Fruit fly (Drosophila melanogaster) whole organism, embryonic: Measurements from ENCODE around the gene Dhpr.

Experiments used
- Atf3 ChIP-seq: fragments of 200-800 bp; sonication (Bioruptor generic); optimal IDR thresholded peaks from 3 replicates; lab custom pipeline; 2016; ENCODE audit warnings: missing biosample characterization, missing genetic modification characterization
- Blimp-1 ChIP-seq: fragments of 200-800 bp; sonication (Bioruptor generic); optimal IDR thresholded peaks from 3 replicates; lab custom pipeline; 2018; ENCODE audit warnings: missing biosample characterization, missing genetic modification characterization, mild to moderate bottlenecking, moderate library complexity, missing genetic modification reagents
- C15 ChIP-seq: fragments of 200-800 bp; sonication (Bioruptor generic); IDR thresholded peaks from 3 replicates; pipeline ENCODE4 v1.3.6; 2022; ENCODE audit warnings: missing biosample characterization, missing genetic modification characterization
- CG1024 ChIP-seq: fragments of 200-800 bp; sonication (Bioruptor generic); IDR thresholded peaks from 2 replicates; pipeline ENCODE4 v1.3.6; 2022; ENCODE audit warnings: missing biosample characterization, missing genetic modification characterization
- CG11456 ChIP-seq: fragments of 200-800 bp; sonication (Bioruptor generic); IDR thresholded peaks from 3 replicates; pipeline ENCODE4 v1.3.6; 2022; ENCODE audit warnings: missing biosample characterization, missing genetic modification characterization
- CG12769 ChIP-seq: fragments of 200-800 bp; sonication (Bioruptor generic); optimal IDR thresholded peaks from 2 replicates; lab custom pipeline; 2019; ENCODE audit warnings: missing biosample characterization, mild to moderate bottlenecking, missing genetic modification characterization, moderate library complexity
- CG14965 ChIP-seq: fragments of 200-800 bp; sonication (Bioruptor generic); optimal IDR thresholded peaks from 2 replicates; lab custom pipeline; 2016; ENCODE audit warnings: missing biosample characterization, missing genetic modification characterization, borderline replicate concordance
- CG1832 ChIP-seq: fragments of 200-800 bp; sonication (Bioruptor generic); optimal IDR thresholded peaks from 2 replicates; lab custom pipeline; 2017; ENCODE audit warnings: missing biosample characterization, mild to moderate bottlenecking, missing genetic modification characterization, inconsistent platforms
- CG18599 ChIP-seq: fragments of 200-800 bp; sonication (Bioruptor generic); optimal IDR thresholded peaks from 3 replicates; lab custom pipeline; 2017; ENCODE audit warnings: missing biosample characterization, missing genetic modification characterization, mild to moderate bottlenecking, moderate library complexity, missing genetic modification reagents
- CG3065 ChIP-seq: fragments of 200-800 bp; sonication (Bioruptor generic); optimal IDR thresholded peaks from 2 replicates; lab custom pipeline; 2016; ENCODE audit warnings: missing biosample characterization, missing genetic modification characterization
- CG34422 ChIP-seq: fragments of 200-800 bp; sonication (Bioruptor generic); IDR thresholded peaks from 3 replicates; pipeline ENCODE4 v1.3.6; 2022; ENCODE audit warnings: missing biosample characterization, missing genetic modification characterization
- CG3995 ChIP-seq: fragments of 200-800 bp; sonication (Bioruptor generic); optimal IDR thresholded peaks from 3 replicates; lab custom pipeline; 2016; ENCODE audit warnings: missing biosample characterization, missing genetic modification characterization
- CG4820 ChIP-seq: fragments of 200-800 bp; sonication (Bioruptor generic); optimal IDR thresholded peaks from 3 replicates; lab custom pipeline; 2016; ENCODE audit warnings: missing biosample characterization, missing genetic modification characterization
- CG8944 ChIP-seq: fragments of 200-800 bp; sonication (Bioruptor generic); optimal IDR thresholded peaks from 3 replicates; lab custom pipeline; 2016; ENCODE audit warnings: missing biosample characterization, missing genetic modification characterization
- CG9437 ChIP-seq: fragments of 200-800 bp; sonication (Bioruptor generic); optimal IDR thresholded peaks from 2 replicates; lab custom pipeline; 2018; ENCODE audit warnings: missing biosample characterization, mild to moderate bottlenecking, missing genetic modification characterization
- CG9797 ChIP-seq: fragments of 200-800 bp; sonication (Bioruptor generic); optimal IDR thresholded peaks from 3 replicates; lab custom pipeline; 2018; ENCODE audit warnings: missing biosample characterization, mild to moderate bottlenecking, missing genetic modification characterization
- CTCF ChIP-seq: fragments of 200-800 bp; sonication (Bioruptor generic); optimal IDR thresholded peaks from 2 replicates; lab custom pipeline; 2017; ENCODE audit warnings: missing biosample characterization, mild to moderate bottlenecking, missing genetic modification characterization, moderate library complexity
- CrebB ChIP-seq: fragments of 200-800 bp; sonication (Bioruptor generic); optimal IDR thresholded peaks from 3 replicates; lab custom pipeline; 2018; ENCODE audit warnings: missing biosample characterization, mild to moderate bottlenecking, missing genetic modification characterization
- Doc3 ChIP-seq: fragments of 200-800 bp; sonication (Bioruptor generic); IDR thresholded peaks from 3 replicates; pipeline ENCODE4 v1.3.6; 2022; ENCODE audit warnings: missing biosample characterization, missing genetic modification characterization; ENCODE audit not compliant: partially characterized antibody
- Drgx ChIP-seq: fragments of 200-800 bp; sonication (Bioruptor generic); IDR thresholded peaks from 2 replicates; pipeline ENCODE4 v1.3.6; 2022; ENCODE audit warnings: missing biosample characterization, missing genetic modification characterization
- E2f2 ChIP-seq: fragments of 200-800 bp; sonication (Bioruptor generic); IDR thresholded peaks from 2 replicates; pipeline ENCODE4 v1.3.6; 2022; ENCODE audit warnings: missing biosample characterization, missing genetic modification characterization
- MESR4 ChIP-seq: fragments of 200-800 bp; sonication (Bioruptor generic); optimal IDR thresholded peaks from 2 replicates; lab custom pipeline; 2018; ENCODE audit warnings: missing biosample characterization, mild to moderate bottlenecking, missing genetic modification characterization, moderate library complexity
- Mes4 ChIP-seq: fragments of 200-800 bp; sonication (Bioruptor generic); optimal IDR thresholded peaks from 2 replicates; lab custom pipeline; 2016; ENCODE audit warnings: missing biosample characterization, missing genetic modification characterization
- Oli ChIP-seq: fragments of 200-800 bp; sonication (Bioruptor generic); optimal IDR thresholded peaks from 2 replicates; lab custom pipeline; 2018; ENCODE audit warnings: missing biosample characterization, mild to moderate bottlenecking, missing genetic modification characterization, moderate library complexity
- Ravus ChIP-seq: fragments of 200-800 bp; sonication (Bioruptor generic); IDR thresholded peaks from 2 replicates; pipeline ENCODE4 v1.3.6; 2022; ENCODE audit warnings: missing biosample characterization, missing genetic modification characterization
- Rfx ChIP-seq: fragments of 200-800 bp; sonication (Bioruptor generic); IDR thresholded peaks from 2 replicates; pipeline ENCODE4 v1.3.6; 2022; ENCODE audit warnings: missing biosample characterization, missing genetic modification characterization
- YL-1 ChIP-seq: fragments of 200-800 bp; sonication (Bioruptor generic); optimal IDR thresholded peaks from 3 replicates; lab custom pipeline; 2017; ENCODE audit warnings: missing biosample characterization, mild to moderate bottlenecking, missing genetic modification characterization
- abd-A ChIP-seq: fragments of 200-800 bp; sonication (Bioruptor generic); optimal IDR thresholded peaks from 3 replicates; lab custom pipeline; 2019; ENCODE audit warnings: missing biosample characterization, mild to moderate bottlenecking, missing genetic modification characterization, moderate library complexity
- bigmax ChIP-seq: fragments of 200-800 bp; sonication (Bioruptor generic); optimal IDR thresholded peaks from 2 replicates; lab custom pipeline; 2018; ENCODE audit warnings: missing biosample characterization, mild to moderate bottlenecking, missing genetic modification characterization
- chinmo ChIP-seq: fragments of 200-800 bp; sonication (Bioruptor generic); IDR thresholded peaks from 4 replicates; pipeline ENCODE4 v1.3.6; 2022; ENCODE audit warnings: missing biosample characterization, missing genetic modification characterization; ENCODE audit not compliant: partially characterized antibody
- grn ChIP-seq: fragments of 200-800 bp; sonication (Bioruptor generic); optimal IDR thresholded peaks from 3 replicates; lab custom pipeline; 2017; ENCODE audit warnings: missing biosample characterization, missing genetic modification characterization
- insv ChIP-seq, 2 experiments: fragments of 200-800 bp; sonication (Bioruptor generic); optimal IDR thresholded peaks; 3 replicates each; lab custom pipeline; 2016 to 2018; ENCODE audit warnings: missing biosample characterization in 2 of 2, missing genetic modification characterization in 2 of 2
- ken ChIP-seq: fragments of 200-800 bp; sonication (Bioruptor generic); IDR thresholded peaks from 3 replicates; pipeline ENCODE4 v1.3.6; 2022; ENCODE audit warnings: missing biosample characterization, missing genetic modification characterization
- kni ChIP-seq: fragments of 200-800 bp; sonication (Bioruptor generic); optimal IDR thresholded peaks from 3 replicates; lab custom pipeline; 2017; ENCODE audit warnings: mild to moderate bottlenecking, missing biosample characterization, missing genetic modification reagents, missing genetic modification characterization
- mld ChIP-seq: fragments of 200-800 bp; sonication (Bioruptor generic); IDR thresholded peaks from 3 replicates; pipeline ENCODE4 v1.3.6; 2022; ENCODE audit warnings: missing biosample characterization, missing genetic modification characterization; ENCODE audit not compliant: partially characterized antibody
- sna ChIP-seq: fragments of 200-800 bp; sonication (Bioruptor generic); IDR thresholded peaks from 2 replicates; pipeline ENCODE4 v1.3.6; 2022; ENCODE audit warnings: missing biosample characterization, missing genetic modification characterization; ENCODE audit not compliant: partially characterized antibody
- ssp ChIP-seq: fragments of 200-800 bp; sonication (Bioruptor generic); IDR thresholded peaks from 2 replicates; pipeline ENCODE4 v1.3.6; 2022; ENCODE audit warnings: missing biosample characterization, missing genetic modification characterization

The Dhpr gene

DNA sequence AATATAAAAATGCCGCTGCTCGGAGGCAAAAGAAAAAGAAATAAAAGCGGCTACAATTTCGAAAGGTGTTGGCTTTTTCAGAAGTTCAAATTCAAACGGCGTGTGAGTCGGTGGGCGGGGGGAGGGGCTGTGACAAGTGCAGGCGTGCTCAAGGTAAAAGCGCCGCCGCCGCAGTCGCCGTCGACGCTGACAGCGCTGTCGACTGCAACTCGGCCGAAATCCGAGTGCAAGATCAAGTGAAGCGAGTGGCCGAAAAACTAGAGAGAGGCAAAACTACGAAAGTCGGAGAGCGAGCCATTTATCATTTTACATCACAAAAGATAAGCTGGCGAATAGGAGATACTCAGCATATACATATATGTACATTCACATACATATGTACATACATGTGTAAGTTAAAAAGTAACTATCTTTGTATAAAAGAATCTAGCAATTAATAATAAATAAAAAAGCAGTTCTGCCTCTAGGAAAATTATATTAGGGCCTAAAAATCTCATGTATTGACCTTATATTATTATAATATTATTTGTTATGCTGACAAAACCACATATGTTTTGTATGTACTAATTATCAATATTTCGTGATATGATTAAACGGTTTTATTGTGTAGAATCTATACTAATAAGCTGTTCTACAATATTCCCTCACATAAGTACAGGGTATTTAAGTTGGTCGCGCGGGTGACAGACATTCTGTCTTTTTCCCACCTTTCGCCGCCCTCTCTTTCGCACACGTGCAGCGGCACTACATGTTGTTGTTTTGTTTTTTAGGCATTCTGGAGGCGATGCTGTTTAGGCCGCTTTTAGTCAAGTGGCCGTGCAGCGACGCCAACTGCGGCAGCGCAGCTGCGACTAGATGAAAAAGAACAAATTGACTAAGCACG, 5.4 kb upstream of the Dhpr start (continued):
- no peak for TF ChIP-seq sna
- TF ChIP-seq CG18599 (GFP tag; lab: Kevin White, UChicago), result peak; percentile 34
- TF ChIP-seq CG1024 (GFP tag; lab: Robert Waterston, UW), result no peak
- TF ChIP-seq CG3065 (GFP tag; lab: Kevin White, UChicago), result peak; percentile 44

DNA sequence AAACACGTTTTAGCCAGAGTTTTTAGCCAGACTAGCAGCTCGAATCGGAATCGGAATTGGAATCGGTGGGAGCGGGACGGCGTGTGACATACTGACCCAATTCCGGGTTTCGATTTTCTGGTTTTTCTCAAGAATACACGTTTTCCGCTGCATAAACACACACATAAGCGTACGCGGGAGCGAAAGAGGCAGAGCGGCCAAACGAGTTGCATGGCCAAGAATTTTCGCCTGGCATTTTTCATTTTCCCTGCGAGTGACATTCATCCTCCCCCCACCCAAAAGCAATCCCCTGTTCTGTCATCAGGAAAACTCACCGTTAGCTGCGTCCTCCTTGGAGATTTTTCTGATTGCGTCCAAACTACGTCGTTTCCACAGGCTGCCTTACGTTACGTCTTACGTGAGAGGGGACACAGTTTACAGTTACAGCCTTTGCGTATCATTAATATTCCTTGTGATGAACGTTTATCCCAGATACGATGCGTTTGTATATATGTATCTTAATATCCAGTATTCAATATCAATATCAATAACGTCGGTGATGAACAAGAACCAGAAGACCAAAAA, 4.7 kb upstream of the Dhpr start:
- TF ChIP-seq Drgx, result peak; percentile 24; the same call in 1 of the 2 replicates
- TF ChIP-seq Rfx, result no peak
- no peak for TF ChIP-seq Blimp-1
- TF ChIP-seq CG4820 (GFP tag; lab: Kevin White, UChicago), result peak; percentile 72
- TF ChIP-seq ken (GFP tag; lab: Robert Waterston, UW), result 0 out of 3 replicates have a peak, but pooled peaks have one; percentile 10
- no peak for TF ChIP-seq C15
- TF ChIP-seq insv (GFP tag; optimal IDR thresholded peaks at IDR 0.05; lab: Kevin White, UChicago), result peak in 1 of 2 experiments; percentile 34
- no peak for TF ChIP-seq Oli (tag; lab: Kevin White, UChicago)
- no peak for TF ChIP-seq bigmax (GFP tag; lab: Kevin White, UChicago)
- peak; percentile 21 for TF ChIP-seq kni
- TF ChIP-seq grn (GFP tag; lab: Kevin White, UChicago), result no peak
- no peak for TF ChIP-seq CG18599 (GFP tag; lab: Kevin White, UChicago)
- TF ChIP-seq CG3995 (GFP tag; lab: Kevin White, UChicago), result no peak
- TF ChIP-seq CG8944 (GFP tag; lab: Kevin White, UChicago), result no peak
- TF ChIP-seq chinmo (GFP tag; lab: Robert Waterston, UW), result peak; percentile 60; the same call in 2 of the 4 replicates
- TF ChIP-seq Ravus, result no peak
- TF ChIP-seq YL-1 (GFP tag; lab: Kevin White, UChicago), result no peak
- peak; percentile 28 for TF ChIP-seq CG1832
- no peak for TF ChIP-seq CrebB (tag; lab: Kevin White, UChicago)
- peak; percentile 97 for TF ChIP-seq CG9437 (GFP tag; lab: Kevin White, UChicago)
- no peak for TF ChIP-seq abd-A (tag; lab: Kevin White, UChicago)
- no peak for TF ChIP-seq E2f2 (GFP tag; lab: Robert Waterston, UW)
- no peak for TF ChIP-seq MESR4 (GFP tag; lab: Kevin White, UChicago)
- no peak for TF ChIP-seq CG14965
- TF ChIP-seq CG11456 (GFP tag; lab: Robert Waterston, UW), result no peak
- TF ChIP-seq mld (GFP tag; lab: Robert Waterston, UW), result 0 out of 3 replicates have a peak, but pooled peaks have one; percentile 38
- TF ChIP-seq CG12769 (tag; lab: Kevin White, UChicago), result peak; percentile 89
- TF ChIP-seq CTCF (GFP tag; lab: Kevin White, UChicago), result no peak
- TF ChIP-seq Mes4 (GFP tag; lab: Kevin White, UChicago), result no peak
- no peak for TF ChIP-seq CG34422 (GFP tag; lab: Robert Waterston, UW)
- TF ChIP-seq ssp (GFP tag; lab: Robert Waterston, UW), result no peak
- no peak for TF ChIP-seq CG9797 (GFP tag; lab: Kevin White, UChicago)
- no peak for TF ChIP-seq Doc3 (GFP tag; lab: Robert Waterston, UW)
- TF ChIP-seq Atf3 (GFP tag; lab: Kevin White, UChicago), result no peak
